Fruit fly (Drosophila melanogaster): ENCODE results near the gene BomBc3.

DNA sequence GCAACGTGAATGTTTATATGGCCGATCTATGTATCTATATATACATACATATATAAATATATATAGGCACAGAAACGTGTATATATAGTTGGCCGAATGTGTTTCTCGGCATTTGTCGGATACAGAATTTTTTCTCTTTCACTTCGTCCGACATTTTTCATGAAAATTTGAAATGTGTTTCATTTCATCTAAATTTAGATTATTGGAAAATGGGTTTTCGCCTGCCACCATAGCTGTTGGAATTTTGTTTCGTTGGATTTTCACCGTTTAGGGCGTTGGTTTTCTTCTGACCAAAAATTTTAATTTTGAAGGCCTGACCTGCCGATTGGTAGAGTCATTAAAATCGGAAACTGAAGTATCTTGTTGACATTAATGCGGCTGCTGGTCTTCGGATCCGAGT is 39.5 kb upstream of the BomBc3 start:
- TF ChIP-seq Sox102F (GFP tag; optimal IDR thresholded peaks at IDR 0.05) (no peak), Sox14 (GFP tag; optimal IDR thresholded peaks at IDR 0.05) (no peak), Hr38 (GFP tag; optimal IDR thresholded peaks at IDR 0.05) (no peak), dac (GFP tag; optimal IDR thresholded peaks at IDR 0.05) (no peak), dsx (GFP tag; optimal IDR thresholded peaks at IDR 0.05; ENCODE audit: poor library complexity, severe bottlenecking) (no peak), CG10631 (GFP tag; optimal IDR thresholded peaks at IDR 0.05) (no peak), fd85E (GFP tag; optimal IDR thresholded peaks at IDR 0.05) (no peak), CG11902 (GFP tag; optimal IDR thresholded peaks at IDR 0.05) (no peak), Lpt (GFP tag; optimal IDR thresholded peaks at IDR 0.05) (no peak)
